Fruit fly (Drosophila melanogaster) whole organism, embryonic: ENCODE data around the gene unc-13.

ENCODE experiments used
- CG11696 ChIP-seq: fragments of 200-800 bp; sonication (Bioruptor generic); IDR thresholded peaks from 2 replicates; pipeline ENCODE4 v1.3.6; 2022; ENCODE audit warnings: missing biosample characterization, missing genetic modification characterization
- CG11723 ChIP-seq: fragments of 200-800 bp; sonication (Bioruptor generic); optimal IDR thresholded peaks from 2 replicates; lab custom pipeline; 2017; ENCODE audit warnings: missing biosample characterization, mild to moderate bottlenecking, missing genetic modification characterization
- CG12299 ChIP-seq: fragments of 200-800 bp; sonication (Bioruptor generic); optimal IDR thresholded peaks from 2 replicates; lab custom pipeline; 2018; ENCODE audit warnings: missing biosample characterization, mild to moderate bottlenecking, missing genetic modification characterization
- CG13894 ChIP-seq: fragments of 200-800 bp; sonication (Bioruptor generic); optimal IDR thresholded peaks from 3 replicates; lab custom pipeline; 2018; ENCODE audit warnings: missing biosample characterization, mild to moderate bottlenecking, missing genetic modification characterization, moderate library complexity
- CG15514 ChIP-seq: fragments of 200-800 bp; sonication (Bioruptor generic); optimal IDR thresholded peaks from 3 replicates; lab custom pipeline; 2017; ENCODE audit warnings: missing biosample characterization, missing genetic modification characterization, mild to moderate bottlenecking, moderate library complexity, missing genetic modification reagents
- CG1603 ChIP-seq: fragments of 200-800 bp; sonication (Bioruptor generic); optimal IDR thresholded peaks from 2 replicates; lab custom pipeline; 2019; ENCODE audit warnings: missing biosample characterization, mild to moderate bottlenecking, missing genetic modification characterization, moderate library complexity
- CG16813 ChIP-seq: fragments of 200-800 bp; sonication (Bioruptor generic); IDR thresholded peaks from 3 replicates; pipeline ENCODE4 v1.3.6; 2022; ENCODE audit warnings: missing biosample characterization, missing genetic modification characterization; ENCODE audit not compliant: partially characterized antibody
- CG17912 ChIP-seq: fragments of 200-800 bp; sonication (Bioruptor generic); optimal IDR thresholded peaks from 2 replicates; lab custom pipeline; 2018; ENCODE audit warnings: missing biosample characterization, mild to moderate bottlenecking, missing genetic modification characterization
- CG18476 ChIP-seq: fragments of 200-800 bp; sonication (Bioruptor generic); optimal IDR thresholded peaks from 2 replicates; lab custom pipeline; 2016; ENCODE audit warnings: missing biosample characterization, mild to moderate bottlenecking, missing genetic modification characterization
- CG2116 ChIP-seq: fragments of 200-800 bp; sonication (Bioruptor generic); optimal IDR thresholded peaks from 3 replicates; lab custom pipeline; 2018; ENCODE audit warnings: missing biosample characterization, mild to moderate bottlenecking, missing genetic modification characterization
- CG2129 ChIP-seq: fragments of 200-800 bp; sonication (Bioruptor generic); IDR thresholded peaks from 2 replicates; pipeline ENCODE4 v1.3.6; 2022; ENCODE audit warnings: missing biosample characterization, missing genetic modification characterization; ENCODE audit not compliant: partially characterized antibody
- CG30020 ChIP-seq: fragments of 200-800 bp; optimal IDR thresholded peaks from 2 replicates; lab custom pipeline; 2019; ENCODE audit warnings: missing biosample characterization, mild to moderate bottlenecking, missing genetic modification characterization, moderate library complexity
- CG3995 ChIP-seq: fragments of 200-800 bp; sonication (Bioruptor generic); optimal IDR thresholded peaks from 3 replicates; lab custom pipeline; 2016; ENCODE audit warnings: missing biosample characterization, missing genetic modification characterization
- CG4617 ChIP-seq: fragments of 200-800 bp; sonication (Bioruptor generic); optimal IDR thresholded peaks from 3 replicates; lab custom pipeline; 2016; ENCODE audit warnings: missing biosample characterization, missing genetic modification characterization, borderline replicate concordance
- CG6791 ChIP-seq: fragments of 200-800 bp; sonication (Bioruptor generic); IDR thresholded peaks from 3 replicates; pipeline ENCODE4 v1.3.6; 2022; ENCODE audit warnings: missing biosample characterization, missing genetic modification characterization; ENCODE audit not compliant: partially characterized antibody
- CG7357 ChIP-seq: fragments of 200-800 bp; sonication (Bioruptor generic); IDR thresholded peaks from 3 replicates; pipeline ENCODE4 v1.3.6; 2022; ENCODE audit warnings: missing biosample characterization, missing genetic modification characterization
- CG8290 ChIP-seq, 3 experiments: fragments of 200-800 bp; sonication (Bioruptor generic); optimal IDR thresholded peaks; 2 replicates each; lab custom pipeline; 2016 to 2019; ENCODE audit warnings: missing biosample characterization in 3 of 3, missing genetic modification characterization in 3 of 3, mild to moderate bottlenecking in 2 of 3, moderate library complexity in 1 of 3
- D19A ChIP-seq: fragments of 200-800 bp; optimal IDR thresholded peaks from 3 replicates; lab custom pipeline; 2019; ENCODE audit warnings: missing biosample characterization, mild to moderate bottlenecking, missing genetic modification characterization, moderate library complexity
- Dbx ChIP-seq: fragments of 200-800 bp; sonication (Bioruptor generic); IDR thresholded peaks from 3 replicates; pipeline ENCODE4 v1.3.6; 2022; ENCODE audit warnings: missing biosample characterization, missing genetic modification characterization
- Deaf1 ChIP-seq: fragments of 200-800 bp; optimal IDR thresholded peaks from 3 replicates; lab custom pipeline; 2019; ENCODE audit warnings: missing biosample characterization, mild to moderate bottlenecking, missing genetic modification characterization, moderate library complexity
- Dek ChIP-seq: fragments of 200-800 bp; sonication (Bioruptor generic); optimal IDR thresholded peaks from 3 replicates; lab custom pipeline; 2019; ENCODE audit warnings: missing biosample characterization, mild to moderate bottlenecking, missing genetic modification characterization, moderate library complexity
- Dll ChIP-seq: fragments of 200-800 bp; sonication (Bioruptor generic); IDR thresholded peaks from 4 replicates; pipeline ENCODE4 v1.3.6; 2022; ENCODE audit warnings: missing biosample characterization, missing genetic modification characterization; ENCODE audit not compliant: partially characterized antibody
- Hey ChIP-seq: fragments of 200-800 bp; sonication (Bioruptor generic); optimal IDR thresholded peaks from 3 replicates; lab custom pipeline; 2018; ENCODE audit warnings: missing biosample characterization, mild to moderate bottlenecking, missing genetic modification characterization
- MBD-R2 ChIP-seq: fragments of 200-800 bp; sonication (Bioruptor generic); IDR thresholded peaks from 2 replicates; pipeline ENCODE4 v1.3.6; 2022; ENCODE audit warnings: missing biosample characterization, missing genetic modification characterization
- Max ChIP-seq: fragments of 200-800 bp; sonication (Bioruptor generic); optimal IDR thresholded peaks from 2 replicates; lab custom pipeline; 2016; ENCODE audit warnings: missing biosample characterization, mild to moderate bottlenecking, missing genetic modification characterization
- Pdp1 ChIP-seq, 2 experiments: fragments of 200-800 bp; sonication (Bioruptor generic); optimal IDR thresholded peaks; 3 replicates each; lab custom pipeline; 2016; ENCODE audit warnings: missing biosample characterization in 2 of 2, missing genetic modification characterization in 2 of 2, mild to moderate bottlenecking in 1 of 2, moderate library complexity in 1 of 2
- Scr ChIP-seq: fragments of 200-800 bp; sonication (Bioruptor generic); IDR thresholded peaks from 2 replicates; pipeline ENCODE4 v1.3.6; 2022; ENCODE audit warnings: missing biosample characterization, missing genetic modification characterization; ENCODE audit not compliant: partially characterized antibody
- Sry-δ ChIP-seq: fragments of 200-800 bp; sonication (Bioruptor generic); optimal IDR thresholded peaks from 2 replicates; lab custom pipeline; 2016; ENCODE audit warnings: missing biosample characterization, missing genetic modification characterization
- amos ChIP-seq: fragments of 200-800 bp; sonication (Bioruptor generic); IDR thresholded peaks from 2 replicates; pipeline ENCODE4 v1.3.6; 2022; ENCODE audit warnings: missing biosample characterization, missing genetic modification characterization; ENCODE audit not compliant: partially characterized antibody
- chif ChIP-seq, 2 experiments: fragments of 200-800 bp; sonication (Bioruptor generic); optimal IDR thresholded peaks; 3 replicates each; lab custom pipeline; 2016; ENCODE audit warnings: missing biosample characterization in 2 of 2, missing genetic modification characterization in 2 of 2
- corto ChIP-seq: fragments of 200-800 bp; sonication (Bioruptor generic); optimal IDR thresholded peaks from 2 replicates; lab custom pipeline; 2016; ENCODE audit warnings: missing biosample characterization, mild to moderate bottlenecking, missing genetic modification characterization, moderate library complexity
- dimm ChIP-seq: fragments of 200-800 bp; sonication (Bioruptor generic); IDR thresholded peaks from 2 replicates; pipeline ENCODE4 v1.3.6; 2022; ENCODE audit warnings: missing biosample characterization, missing genetic modification characterization
- esg ChIP-seq: fragments of 200-800 bp; sonication (Bioruptor generic); conservative IDR thresholded peaks from 2 replicates; pipeline ENCODE4 v1.3.6; 2022; ENCODE audit warnings: missing biosample characterization, missing genetic modification characterization
- eve ChIP-seq, 2 experiments: fragments of >200 bp; optimal IDR thresholded peaks; 2 replicates each; lab custom pipeline; 2017; ENCODE audit warnings: missing biosample characterization in 2 of 2, missing genetic modification characterization in 2 of 2
- ewg ChIP-seq: fragments of 200-800 bp; sonication (Bioruptor generic); optimal IDR thresholded peaks from 3 replicates; lab custom pipeline; 2017; ENCODE audit warnings: mild to moderate bottlenecking, missing biosample characterization, missing genetic modification reagents, missing genetic modification characterization
- exex ChIP-seq: fragments of 200-800 bp; sonication (Bioruptor generic); optimal IDR thresholded peaks from 4 replicates; lab custom pipeline; 2018; ENCODE audit warnings: missing biosample characterization, mild to moderate bottlenecking, missing genetic modification characterization, moderate library complexity
- gfzf ChIP-seq: fragments of 200-800 bp; sonication (Bioruptor generic); optimal IDR thresholded peaks from 2 replicates; lab custom pipeline; 2016; ENCODE audit warnings: missing biosample characterization, mild to moderate bottlenecking, missing genetic modification characterization, moderate library complexity
- gsb ChIP-seq: fragments of 200-800 bp; sonication (Bioruptor generic); IDR thresholded peaks from 2 replicates; pipeline ENCODE4 v1.3.6; 2022; ENCODE audit warnings: missing biosample characterization, missing genetic modification characterization
- her ChIP-seq: fragments of 200-800 bp; sonication (Bioruptor generic); optimal IDR thresholded peaks from 2 replicates; lab custom pipeline; 2016; ENCODE audit warnings: missing biosample characterization, missing genetic modification characterization
- inv ChIP-seq: fragments of 200-800 bp; sonication (Bioruptor generic); IDR thresholded peaks from 2 replicates; pipeline ENCODE4 v1.3.6; 2022; ENCODE audit warnings: missing biosample characterization, missing genetic modification characterization; ENCODE audit not compliant: partially characterized antibody
- knrl ChIP-seq: fragments of 200-800 bp; sonication (Bioruptor generic); IDR thresholded peaks from 3 replicates; pipeline ENCODE4 v1.3.6; 2022; ENCODE audit warnings: missing biosample characterization, missing genetic modification characterization; ENCODE audit not compliant: partially characterized antibody
- pzg ChIP-seq: fragments of 200-800 bp; sonication (Bioruptor generic); optimal IDR thresholded peaks from 3 replicates; lab custom pipeline; 2018; ENCODE audit warnings: missing biosample characterization, mild to moderate bottlenecking, missing genetic modification characterization, moderate library complexity
- row ChIP-seq: fragments of 200-800 bp; sonication (Bioruptor generic); IDR thresholded peaks from 3 replicates; pipeline ENCODE4 v1.3.6; 2022; ENCODE audit warnings: missing biosample characterization, missing genetic modification characterization
- sens ChIP-seq: fragments of 200-800 bp; sonication (Bioruptor generic); peaks from one replicate; lab custom pipeline; 2016; ENCODE audit warnings: missing biosample characterization, missing genetic modification characterization
- ssp ChIP-seq: fragments of 200-800 bp; sonication (Bioruptor generic); IDR thresholded peaks from 2 replicates; pipeline ENCODE4 v1.3.6; 2022; ENCODE audit warnings: missing biosample characterization, missing genetic modification characterization

Gene unc-13

DNA sequence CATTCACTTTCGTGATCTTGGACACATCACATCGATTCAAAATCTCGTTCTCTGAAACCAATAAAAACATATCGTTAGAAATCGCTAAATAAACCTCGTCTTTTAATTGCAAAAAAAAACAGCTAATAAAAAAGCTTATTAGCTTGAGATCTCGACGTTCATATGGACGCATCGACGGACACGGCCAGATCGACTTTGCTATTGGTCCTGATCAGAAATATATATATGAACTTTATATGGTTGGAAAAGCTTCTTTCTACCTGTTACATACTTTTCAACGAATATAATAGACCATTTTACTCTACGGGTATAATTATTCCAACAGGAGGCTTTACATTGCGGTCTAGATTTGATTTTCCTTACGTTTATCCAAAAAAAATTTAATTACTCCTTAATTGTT is 3.0 kb downstream of the unc-13 start (continued):
- no peak for TF ChIP-seq Deaf1
- TF ChIP-seq Max (GFP tag; lab: Kevin White, UChicago), result no peak
- TF ChIP-seq CG11696, result no peak

DNA sequence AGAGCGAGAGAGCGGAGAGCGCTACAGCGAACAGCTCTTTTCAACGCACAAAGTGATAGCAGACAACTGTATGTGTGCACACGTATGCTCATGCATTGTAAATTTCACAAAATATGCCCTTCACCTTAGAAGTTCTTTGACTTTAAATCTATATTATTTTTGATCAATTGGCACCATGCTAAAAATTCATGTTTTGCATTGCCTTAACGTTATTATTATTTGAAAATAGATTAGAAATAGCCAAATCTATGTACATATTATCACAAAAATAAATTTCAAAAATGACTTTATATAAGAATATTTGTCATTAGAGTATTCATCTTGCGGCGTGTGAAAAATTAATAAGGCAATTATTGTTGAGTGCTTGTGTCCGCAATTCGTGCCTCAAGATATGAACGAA is 4.1 kb downstream of the unc-13 start:
- TF ChIP-seq row (peak; percentile 78; the same call in 2 of the 3 replicates), D19A (tag; lab: Kevin White, UChicago) (peak; percentile 73)
- TF ChIP-seq, all 482 proteins: peak for 2; not testable (repeated sequence) for 480

- TF ChIP-seq CG13894 (tag; lab: Kevin White, UChicago), result peak; percentile 77
- peak; percentile 10 for TF ChIP-seq gfzf (GFP tag; lab: Kevin White, UChicago)
- 0 out of 3 replicates have a peak, but pooled peaks have one; percentile 28 for TF ChIP-seq CG16813
- peak in 1 of 2 experiments; percentile 4 for TF ChIP-seq eve (GFP tag; optimal IDR thresholded peaks at IDR 0.05; lab: Kevin White, UChicago)
- TF ChIP-seq dimm (GFP tag; lab: Robert Waterston, UW), result no peak
- peak; percentile 1 for TF ChIP-seq CG4617 (GFP tag; lab: Kevin White, UChicago)
- peak; percentile 29; the same call in 1 of the 2 replicates for TF ChIP-seq amos (GFP tag; lab: Robert Waterston, UW)
- peak; percentile 68 for TF ChIP-seq Sry-δ (GFP tag; lab: Kevin White, UChicago)
- TF ChIP-seq CG2116 (GFP tag; lab: Kevin White, UChicago), result peak; percentile 19
- no peak for TF ChIP-seq CG17912
- TF ChIP-seq CG15514 (GFP tag; lab: Kevin White, UChicago), result peak; percentile 96
- TF ChIP-seq corto, result no peak
- peak; percentile 85 for TF ChIP-seq CG7357 (GFP tag; lab: Robert Waterston, UW)
- peak; percentile 64 for TF ChIP-seq Scr
- TF ChIP-seq MBD-R2, result peak; percentile 14; the same call in 1 of the 2 replicates
- no peak for TF ChIP-seq Hey (tag; lab: Kevin White, UChicago)
- peak; percentile 98 for TF ChIP-seq CG30020 (tag; lab: Kevin White, UChicago)
- no peak for TF ChIP-seq Dek (tag; lab: Kevin White, UChicago)
- no peak for TF ChIP-seq chif (GFP tag; optimal IDR thresholded peaks at IDR 0.05; lab: Kevin White, UChicago)
- no peak for TF ChIP-seq sens (GFP tag; lab: Kevin White, UChicago)
- TF ChIP-seq CG6791 (GFP tag; lab: Robert Waterston, UW), result peak; percentile 37; the same call in 1 of the 3 replicates
- TF ChIP-seq pzg (GFP tag; lab: Kevin White, UChicago), result peak; percentile 39
- no peak for TF ChIP-seq CG12299 (tag; lab: Kevin White, UChicago)
- 0 out of 3 replicates have a peak, but pooled peaks have one; percentile 23 for TF ChIP-seq knrl
- TF ChIP-seq CG1603 (tag; lab: Kevin White, UChicago), result peak; percentile 95
- TF ChIP-seq ewg (GFP tag; lab: Kevin White, UChicago), result peak; percentile 83
- TF ChIP-seq Pdp1 (GFP tag; optimal IDR thresholded peaks at IDR 0.05; lab: Kevin White, UChicago), result peak in 1 of 2 experiments; percentile 52
- TF ChIP-seq ssp (GFP tag; lab: Robert Waterston, UW), result peak; percentile 91
- TF ChIP-seq CG2129 (GFP tag; lab: Robert Waterston, UW), result no peak
- peak; percentile 67 for TF ChIP-seq CG3995 (GFP tag; lab: Kevin White, UChicago)
- no peak for TF ChIP-seq esg (GFP tag; lab: Robert Waterston, UW)
- no peak for TF ChIP-seq exex (tag; lab: Kevin White, UChicago)
- peak; percentile 72 for TF ChIP-seq CG11723 (GFP tag; lab: Kevin White, UChicago)
- no peak for TF ChIP-seq her (GFP tag; lab: Kevin White, UChicago)
- TF ChIP-seq gsb (GFP tag; lab: Robert Waterston, UW), result no peak
- TF ChIP-seq inv, result peak; percentile 41; the same call in 1 of the 2 replicates
- TF ChIP-seq CG18476, result no peak
- TF ChIP-seq CG8290 (GFP tag; optimal IDR thresholded peaks at IDR 0.05; lab: Kevin White, UChicago), result peak; percentile 71
- peak in 1 of 2 experiments; percentile 56 for TF ChIP-seq CG8290 (tag; optimal IDR thresholded peaks at IDR 0.05; lab: Kevin White, UChicago)
- TF ChIP-seq Dbx, result no peak
- 0 out of 4 replicates have a peak, but pooled peaks have one; percentile 42 for TF ChIP-seq Dll (GFP tag; lab: Robert Waterston, UW)
Observed at dm6 chr4:904667-905066, 7.5 kb downstream of the unc-13 start.
